Fruit fly (Drosophila melanogaster): Measurements from ENCODE around the gene TFAM.
A peak's percentile ranks its signal among the peaks of the same experiment; 100 is the strongest.

The TFAM gene

DNA sequence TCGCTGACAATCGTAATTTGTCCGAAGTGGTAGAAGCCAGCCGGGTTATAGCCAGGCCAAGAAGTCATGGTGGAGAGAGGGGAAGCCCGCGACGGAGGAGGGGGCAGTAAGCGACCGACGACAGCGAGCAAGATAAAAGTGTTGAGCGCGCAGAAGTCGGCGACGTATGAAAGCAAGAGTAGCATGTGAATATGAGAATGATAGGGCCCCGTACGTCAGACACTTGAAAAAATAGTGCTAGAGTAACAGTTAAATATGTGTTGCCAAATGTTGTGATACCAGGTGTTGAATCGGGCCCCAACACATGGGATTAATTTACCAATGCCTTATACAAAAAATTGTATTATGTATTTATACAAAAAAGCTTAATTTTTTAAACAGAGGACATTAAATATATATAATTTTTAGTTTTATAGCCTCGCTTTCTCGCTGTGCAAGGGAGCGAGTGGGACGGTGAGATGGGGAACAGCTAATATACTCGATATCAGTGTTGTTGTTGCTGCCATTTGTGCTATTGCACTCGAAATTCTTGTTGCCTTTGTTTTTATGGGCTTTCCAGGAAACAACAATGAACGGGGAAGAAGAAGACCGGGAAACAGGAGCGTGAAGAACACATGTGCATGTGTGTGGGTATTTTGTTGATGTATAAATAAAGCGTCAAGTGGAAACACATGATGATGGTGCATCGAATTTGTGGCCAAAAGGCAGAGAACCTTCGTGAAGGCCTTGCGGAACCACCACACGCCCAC is 26.8 kb downstream of the TFAM start:
- peak; percentile 91 for TF ChIP-seq noc (tag; optimal IDR thresholded peaks at IDR 0.05)

DNA sequence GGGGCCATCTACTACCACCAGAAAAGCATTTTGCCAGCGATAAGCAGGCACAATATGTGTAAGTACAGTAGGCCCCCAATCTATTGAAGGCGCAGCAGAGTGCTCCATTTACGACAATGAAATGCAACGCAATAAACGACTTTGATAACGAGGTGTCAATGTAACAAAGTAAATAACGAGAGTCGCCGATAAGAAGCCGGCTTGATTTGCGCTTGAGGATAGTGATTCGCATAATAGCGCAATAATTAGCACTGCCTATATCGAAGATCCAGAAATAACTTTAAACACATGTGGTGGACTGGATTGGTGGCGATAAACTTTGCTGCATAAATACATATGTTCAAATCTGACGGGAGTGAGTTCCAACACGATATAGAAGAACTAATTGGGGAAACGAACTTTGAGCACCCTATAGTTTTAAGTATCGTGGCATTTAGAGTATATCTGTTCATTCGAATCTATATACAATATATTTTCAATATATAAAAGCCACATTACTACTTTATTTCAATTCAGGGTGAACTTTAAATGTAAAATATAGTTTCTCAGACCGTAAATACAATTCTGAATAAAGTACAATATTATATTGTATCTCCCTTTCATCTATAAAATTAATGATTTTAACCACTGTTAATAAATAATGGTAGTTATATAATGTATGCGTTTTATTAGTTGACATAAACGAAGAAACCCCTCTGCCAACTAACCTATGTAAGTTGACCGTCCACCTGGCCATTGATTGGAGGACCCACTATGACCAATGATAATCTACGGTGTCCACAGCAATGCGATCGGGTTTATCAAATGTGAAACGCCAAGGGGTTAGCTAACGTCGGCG is 27.6 kb downstream of the TFAM start:
- TF ChIP-seq noc (tag; optimal IDR thresholded peaks at IDR 0.05), result no peak

DNA sequence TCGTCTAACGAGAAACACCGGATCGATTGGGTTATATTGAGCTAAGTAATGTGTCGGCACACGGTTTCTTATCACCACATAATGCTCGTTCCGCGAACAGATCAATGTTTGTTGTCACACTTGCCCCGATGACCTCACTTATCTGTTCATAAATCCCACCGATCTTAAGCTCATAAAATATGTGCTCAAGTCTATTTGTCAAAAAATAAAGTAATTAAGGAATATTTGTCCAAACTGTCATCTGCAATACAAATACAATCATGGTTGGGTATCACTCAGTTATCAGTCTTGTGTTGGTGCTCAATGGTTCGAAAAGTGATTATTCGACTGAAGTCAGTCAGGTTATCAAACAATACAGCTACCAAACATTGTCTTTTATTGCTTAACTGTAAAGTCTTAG is 28.6 kb downstream of the TFAM start:
- TF ChIP-seq noc (tag; optimal IDR thresholded peaks at IDR 0.05), result peak; percentile 93

DNA sequence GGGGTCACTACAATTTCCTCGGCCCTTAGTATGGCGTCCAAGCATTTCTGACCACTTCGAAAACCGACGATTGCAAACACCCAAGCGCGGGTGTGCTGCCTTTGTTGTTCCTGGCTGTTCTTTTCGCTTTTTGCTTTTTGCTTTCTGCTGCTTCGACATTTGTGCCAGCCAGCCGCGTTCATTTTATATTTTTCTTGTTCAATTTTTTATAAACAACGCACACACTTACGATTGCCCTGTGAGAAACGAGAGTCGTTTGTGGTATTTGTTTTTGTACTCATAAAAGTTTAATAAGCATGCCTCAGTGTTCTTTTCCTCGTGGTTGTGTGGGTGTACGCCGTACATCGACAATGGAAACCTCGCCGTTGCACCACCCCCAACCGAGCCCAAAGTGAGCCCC is 29.1 kb downstream of the TFAM start:
- TF ChIP-seq noc (tag; optimal IDR thresholded peaks at IDR 0.05), result no peak

DNA sequence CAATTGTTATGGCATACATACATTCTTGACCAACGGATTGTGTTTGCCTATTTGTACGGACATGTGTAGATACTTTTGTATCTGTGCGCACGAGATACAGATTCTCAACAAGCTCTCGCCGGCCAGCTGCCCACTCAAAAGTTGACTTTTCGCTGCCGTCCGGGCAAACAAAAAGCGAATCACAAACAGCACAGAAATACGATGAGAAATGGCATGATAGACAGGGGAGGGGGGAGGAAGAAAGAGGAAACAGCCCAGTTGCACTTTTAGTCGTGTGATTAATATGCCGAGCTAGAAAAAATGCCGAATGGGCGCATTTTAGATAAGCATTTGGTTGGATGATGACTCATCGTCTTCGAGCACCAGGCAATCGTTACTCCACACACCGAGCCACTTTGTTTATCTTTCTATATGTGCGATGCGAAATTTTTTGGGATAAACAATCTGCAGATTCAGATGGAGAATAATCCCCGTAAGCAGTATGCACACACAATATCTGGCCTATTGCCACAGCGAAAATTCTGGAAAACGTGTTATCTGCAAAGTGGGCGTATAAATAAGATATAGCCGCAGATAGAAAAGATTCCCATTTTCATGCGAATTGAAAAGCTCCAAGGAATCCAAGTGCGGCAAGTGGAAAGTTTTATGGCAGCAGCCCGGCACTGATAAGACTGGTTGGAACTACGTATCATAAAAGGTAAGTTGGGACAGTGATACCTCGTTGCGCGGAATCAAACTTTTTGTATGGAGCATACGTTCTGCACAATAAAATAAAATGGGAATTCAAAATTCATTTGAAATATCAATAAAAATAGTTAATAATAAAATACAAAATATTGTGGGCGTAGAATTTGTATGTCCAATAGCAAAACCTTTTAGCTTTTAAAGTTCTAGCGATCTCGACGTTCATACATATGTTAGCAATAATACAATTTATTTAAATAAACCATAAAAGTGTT is 29.9 kb downstream of the TFAM start:
- peak; percentile 73 for TF ChIP-seq noc (tag; optimal IDR thresholded peaks at IDR 0.05)

DNA sequence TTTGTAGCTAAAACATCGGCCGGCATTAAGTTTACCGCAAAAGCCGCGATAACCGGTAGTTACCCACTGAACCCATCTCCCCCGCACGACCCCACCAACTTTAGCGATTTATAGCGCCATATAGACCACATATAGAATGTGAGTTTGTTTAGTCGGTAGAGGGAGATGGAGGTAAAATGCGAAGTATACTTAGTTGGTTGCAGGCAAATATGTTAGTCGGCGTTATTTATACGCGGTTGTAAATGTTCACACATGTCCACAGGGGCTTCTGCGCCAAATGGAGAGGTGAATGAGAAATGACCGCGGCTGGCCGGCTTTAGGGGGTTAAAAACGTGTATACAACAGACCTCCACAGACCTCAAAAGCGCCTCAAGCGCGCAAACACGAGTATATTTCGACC is 31.1 kb downstream of the TFAM start:
- peak; percentile 10 for TF ChIP-seq noc (tag; optimal IDR thresholded peaks at IDR 0.05)

DNA sequence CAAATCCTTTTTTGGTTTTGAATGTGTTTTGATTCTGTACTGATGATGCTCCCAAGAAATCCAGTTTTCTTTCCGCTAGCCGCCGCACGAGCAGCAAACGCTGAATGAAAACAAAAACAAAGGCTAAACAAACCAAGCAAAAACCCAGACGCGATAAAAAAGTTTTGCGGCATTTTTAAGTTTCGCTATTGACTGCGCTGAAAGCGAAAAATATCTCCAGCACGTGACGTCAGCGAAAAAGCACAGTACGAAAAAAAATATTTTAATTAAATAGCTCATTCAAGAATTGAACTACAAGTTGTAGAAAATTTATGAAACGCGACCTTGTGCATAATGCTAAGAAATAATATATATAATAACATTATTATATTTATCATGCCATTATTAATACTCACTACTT is 31.9 kb downstream of the TFAM start:
- TF ChIP-seq noc (tag; optimal IDR thresholded peaks at IDR 0.05), result no peak

DNA sequence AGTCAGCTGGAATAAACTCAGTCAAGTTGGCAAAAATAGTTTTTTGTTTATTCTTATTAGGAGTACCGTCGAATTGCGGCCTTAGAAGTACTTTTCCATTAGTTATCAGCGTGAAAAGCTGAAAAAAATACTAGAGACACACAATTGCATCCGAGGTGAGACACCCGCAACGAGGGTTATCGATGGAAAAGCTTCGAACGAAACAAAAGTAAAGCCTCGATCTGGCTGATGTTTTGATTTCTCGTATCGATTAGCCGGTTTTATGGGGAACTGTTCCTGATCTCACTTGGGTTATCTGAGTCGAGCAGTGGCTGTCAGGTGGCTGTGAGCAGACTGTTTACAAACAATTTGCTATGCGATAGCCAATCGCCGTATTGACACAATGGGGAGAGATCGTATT is 33.1 kb downstream of the TFAM start:
- no peak for TF ChIP-seq noc (tag; optimal IDR thresholded peaks at IDR 0.05)

DNA sequence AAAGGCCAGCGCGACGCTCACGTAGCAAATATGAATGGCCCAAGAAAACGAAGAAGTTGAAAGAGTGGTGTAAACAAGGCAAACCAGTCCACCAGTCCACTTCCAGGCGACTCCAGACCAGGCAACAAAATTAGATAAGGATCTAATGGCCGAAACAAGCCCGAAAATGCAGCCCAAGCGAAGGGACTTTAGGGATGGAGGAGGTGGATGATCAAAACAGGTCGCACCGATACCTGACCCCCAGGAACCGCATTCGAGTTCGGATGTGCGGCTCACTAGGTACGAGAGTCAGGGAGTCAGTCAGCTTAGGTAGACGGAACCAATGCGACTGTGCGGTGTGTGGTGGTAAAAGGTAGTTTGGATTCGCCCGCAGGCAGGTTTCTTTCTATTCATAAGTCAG is 33.6 kb downstream of the TFAM start:
- TF ChIP-seq noc (tag; optimal IDR thresholded peaks at IDR 0.05), result no peak

DNA sequence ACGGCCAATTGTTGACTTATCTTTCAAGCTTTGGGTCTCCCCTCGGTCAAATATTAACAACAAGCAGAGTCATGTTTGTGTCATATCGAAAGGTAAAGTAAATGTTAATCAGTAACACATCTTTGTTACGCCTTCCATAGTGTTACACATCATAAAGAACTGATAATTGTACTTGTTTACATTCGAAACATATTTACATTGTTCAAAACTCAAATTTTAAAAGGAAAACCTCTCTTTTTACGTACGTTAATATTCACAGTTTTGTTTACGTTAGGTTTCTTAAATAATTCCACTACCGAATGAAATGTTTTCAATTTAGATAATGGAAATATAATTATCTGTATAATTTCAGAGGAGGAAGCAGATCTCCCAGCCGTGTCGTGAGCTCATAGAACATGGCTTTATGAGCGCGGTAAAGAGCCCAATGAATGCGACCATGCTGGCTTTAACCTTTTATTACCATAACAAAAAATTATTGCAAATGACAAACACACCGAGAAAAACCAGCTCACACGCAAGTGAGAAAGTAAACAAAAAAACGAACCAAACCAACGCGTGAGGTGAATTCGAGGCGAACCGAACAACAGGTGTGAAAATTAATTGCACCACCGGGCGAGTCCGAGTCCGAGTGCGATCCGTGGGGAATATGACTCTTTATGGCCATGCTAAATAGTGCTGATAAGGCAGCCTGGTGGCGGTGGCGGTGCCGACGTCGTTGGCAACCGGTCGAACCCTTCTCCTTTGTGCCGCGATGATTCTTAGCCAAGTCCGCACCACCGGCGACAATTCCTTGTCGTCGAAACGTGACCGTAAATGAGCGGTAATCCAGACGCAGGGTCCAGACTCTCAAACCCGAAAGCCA is 34.3 kb downstream of the TFAM start:
- no peak for TF ChIP-seq noc (tag; optimal IDR thresholded peaks at IDR 0.05)

DNA sequence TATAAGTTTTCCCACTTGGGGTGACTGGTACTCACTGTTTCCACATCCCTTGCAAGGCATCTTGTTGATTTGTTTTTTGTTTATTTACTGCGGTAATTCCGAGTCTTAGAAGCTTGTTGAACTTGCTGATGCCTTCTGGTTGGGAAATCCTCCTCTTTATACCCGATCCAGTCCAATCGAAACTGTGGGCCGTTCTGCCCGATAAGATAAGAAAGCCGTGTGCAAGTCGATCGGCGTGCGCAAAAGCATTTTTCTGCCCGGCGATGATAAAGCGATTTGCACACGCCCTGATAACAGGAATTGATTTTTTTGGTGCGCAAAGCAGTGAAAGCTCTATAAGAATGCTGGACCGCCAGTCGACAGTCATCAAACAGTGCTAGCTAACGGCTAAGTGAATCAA is 42.2 kb downstream of the TFAM start, which contains the start of the genes MtnE and MtnD:
Gene MtnE (minus strand): TSS at position 130 of the 400 bp plus-strand sequence.
Gene MtnD (plus strand): TSS at position 388 of the 400 bp plus-strand sequence.
- no peak for TF ChIP-seq noc (tag; optimal IDR thresholded peaks at IDR 0.05)

Data from whole organism, larva.